Fruit fly (Drosophila melanogaster): Measurements from ENCODE around the gene yem.
A peak's percentile ranks its signal among the peaks of the same experiment; 100 is the strongest.

yem gene

DNA sequence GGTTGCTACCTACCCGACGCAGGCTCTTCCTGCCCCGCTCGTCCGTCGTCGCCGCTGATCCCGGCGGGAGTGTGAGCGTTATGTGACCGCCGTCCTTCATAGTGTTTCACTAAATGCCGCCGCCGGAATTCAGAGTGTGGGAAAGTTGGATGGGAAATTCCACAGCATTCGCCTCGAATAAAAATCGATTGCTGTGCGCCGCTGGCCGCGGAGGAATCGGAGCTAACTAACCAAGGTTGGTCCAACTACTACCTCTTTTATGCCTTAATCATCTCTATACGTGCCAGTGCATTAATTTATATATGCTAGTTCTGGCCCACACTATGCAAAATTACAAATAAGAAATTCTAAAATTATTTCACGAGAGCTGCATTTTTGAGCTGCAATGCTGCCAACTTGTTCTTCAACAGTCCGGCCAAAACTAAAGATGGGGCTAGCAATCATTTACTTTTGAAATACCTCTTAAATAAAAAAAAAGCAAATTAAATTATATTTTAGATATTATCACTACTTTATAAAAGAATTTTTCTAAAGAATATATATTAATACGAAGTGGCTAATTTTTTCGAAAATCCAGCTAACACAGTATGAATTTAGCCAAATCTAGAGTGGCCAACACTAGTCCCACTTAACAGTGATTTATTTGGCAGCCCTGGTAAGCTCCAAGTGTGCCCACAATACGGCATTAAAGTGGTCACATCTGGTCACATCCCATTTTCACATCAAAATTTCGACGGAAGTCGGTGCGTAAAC is 10.1 kb downstream of the yem start, which contains the start of the genes alpha-Man-Ib and Pdhb (continued):
- TF ChIP-seq Elba2 (GFP tag; optimal IDR thresholded peaks at IDR 0.05) (peak; percentile 69), ranshi (GFP tag; IDR thresholded peaks at IDR 0.05) (peak; percentile 85), pita (GFP tag; optimal IDR thresholded peaks at IDR 0.05) (no peak), CG4820 (GFP tag; optimal IDR thresholded peaks at IDR 0.05) (peak; percentile 52), CG7271 (tag; optimal IDR thresholded peaks at IDR 0.05) (peak; percentile 1), CG11093 (GFP tag; IDR thresholded peaks at IDR 0.05) (peak; percentile 63; the same call in 1 of the 3 replicates), run (tag; optimal IDR thresholded peaks at IDR 0.05) (no peak), CG9876 (GFP tag; optimal IDR thresholded peaks at IDR 0.05) (peak; percentile 59), Fer1 (GFP tag; optimal IDR thresholded peaks at IDR 0.05) (peak; percentile 63), salm (tag; optimal IDR thresholded peaks at IDR 0.05) (peak; percentile 48), CG1602 (GFP tag; optimal IDR thresholded peaks at IDR 0.05) (peak; percentile 81), CG11560 (tag; IDR thresholded peaks at IDR 0.05) (peak; percentile 53; the same call in 1 of the 3 replicates), CG11695 (GFP tag; IDR thresholded peaks at IDR 0.05) (peak; percentile 57; the same call in 1 of the 3 replicates), CG18764 (GFP tag; optimal IDR thresholded peaks at IDR 0.05) (peak; percentile 63), Rx (GFP tag; IDR thresholded peaks at IDR 0.05) (peak; percentile 44), gro (GFP tag; optimal IDR thresholded peaks at IDR 0.05) (no peak), maf-S (GFP tag; optimal IDR thresholded peaks at IDR 0.05) (peak; percentile 20), gsb-n (tag; optimal IDR thresholded peaks at IDR 0.05) (no peak), aop (GFP tag; IDR thresholded peaks at IDR 0.05) (no peak), CG12071 (GFP tag; optimal IDR thresholded peaks at IDR 0.05) (no peak), ems (GFP tag; optimal IDR thresholded peaks at IDR 0.05) (peak; percentile 42), C15 (GFP tag; IDR thresholded peaks at IDR 0.05) (no peak), Hmx (GFP tag; optimal IDR thresholded peaks at IDR 0.05) (no peak), ewg (GFP tag; optimal IDR thresholded peaks at IDR 0.05) (peak; percentile 69), CHES-1-like (GFP tag; optimal IDR thresholded peaks at IDR 0.05) (peak; percentile 19), CG6254 (GFP tag; optimal IDR thresholded peaks at IDR 0.05) (no peak), pum (GFP tag; optimal IDR thresholded peaks at IDR 0.05) (peak; percentile 62), H15 (GFP tag; IDR thresholded peaks at IDR 0.05) (peak; percentile 65; the same call in 2 of the 3 replicates), tap (tag; optimal IDR thresholded peaks at IDR 0.05) (no peak), BEAF-32 (GFP tag; optimal IDR thresholded peaks at IDR 0.05) (peak; percentile 67), fd3F (GFP tag; optimal IDR thresholded peaks at IDR 0.05) (peak; percentile 75), HHEX (GFP tag; optimal IDR thresholded peaks at IDR 0.05) (peak; percentile 44), CoRest (tag; optimal IDR thresholded peaks at IDR 0.05) (peak; percentile 92), bab2 (GFP tag; optimal IDR thresholded peaks at IDR 0.05) (peak; percentile 49), NC2β (GFP tag; optimal IDR thresholded peaks at IDR 0.05) (peak; percentile 19), CG1233 (GFP tag; optimal IDR thresholded peaks at IDR 0.05) (peak; percentile 57), CG43689 (GFP tag; IDR thresholded peaks at IDR 0.05) (no peak), danr (GFP tag; IDR thresholded peaks at IDR 0.05) (peak; percentile 63; the same call in 1 of the 2 replicates), CG6689 (GFP tag; IDR thresholded peaks at IDR 0.05) (peak; percentile 76), gcm2 (GFP tag; optimal IDR thresholded peaks at IDR 0.05) (no peak), CG2199 (GFP tag; IDR thresholded peaks at IDR 0.05) (no peak), D (optimal IDR thresholded peaks at IDR 0.05) (no peak), D (GFP tag; optimal IDR thresholded peaks at IDR 0.05) (peak; percentile 66), jing (GFP tag; optimal IDR thresholded peaks at IDR 0.05) (no peak), CG4404 (GFP tag; IDR thresholded peaks at IDR 0.05) (peak; percentile 83), CG13287 (GFP tag; IDR thresholded peaks at IDR 0.05; ENCODE audit: partially characterized antibody) (peak; percentile 56), tup (GFP tag; optimal IDR thresholded peaks at IDR 0.05) (peak; percentile 59), Sry-δ (GFP tag; optimal IDR thresholded peaks at IDR 0.05) (peak; percentile 64), CkIIα-i1 (GFP tag; IDR thresholded peaks at IDR 0.05) (no peak), bowl (GFP tag; IDR thresholded peaks at IDR 0.05) (no peak)

Data from whole organism, embryonic.